Worm (Caenorhabditis elegans) whole organism, L1 larva: ENCODE results near the gene C25F6.6.

Experiments
- F16B12.6 ChIP-seq: fragments of 150-350 bp; optimal IDR thresholded peaks from 2 replicates; lab custom pipeline; 2014; ENCODE audit warnings: missing biosample characterization, missing genetic modification characterization
- alr-1 ChIP-seq: fragments of 200-800 bp; sonication (Bioruptor generic); optimal IDR thresholded peaks from 2 replicates; lab custom pipeline; 2018; ENCODE audit warnings: borderline replicate concordance, mild to moderate bottlenecking, missing genetic modification characterization, missing compliant biosample characterization
- ama-1 ChIP-seq: fragments of 150-350 bp; optimal IDR thresholded peaks from 2 replicates; lab custom pipeline; 2014
- dsc-1 ChIP-seq: sonication (generic microtip); optimal IDR thresholded peaks from 2 replicates; lab custom pipeline; 2016; ENCODE audit warnings: mild to moderate bottlenecking, missing genetic modification characterization, missing compliant biosample characterization
- elt-2 ChIP-seq: sonication (generic microtip); optimal IDR thresholded peaks from 2 replicates; lab custom pipeline; 2016; ENCODE audit warnings: missing genetic modification characterization, mild to moderate bottlenecking, inconsistent platforms, missing compliant biosample characterization, missing genetic modification reagents
- hlh-17 ChIP-seq: fragments of 200-800 bp; sonication (Bioruptor generic); optimal IDR thresholded peaks from 2 replicates; lab custom pipeline; 2018; ENCODE audit warnings: missing genetic modification characterization, mild to moderate bottlenecking, missing compliant biosample characterization, moderate library complexity, borderline replicate concordance
- lin-15B ChIP-seq: fragments of 150-350 bp; sonication (generic microtip); optimal IDR thresholded peaks from 3 replicates; lab custom pipeline; 2014; ENCODE audit warnings: missing biosample characterization, missing genetic modification characterization
- mep-1 ChIP-seq: fragments of 150-350 bp; optimal IDR thresholded peaks from 2 replicates; lab custom pipeline; 2014; ENCODE audit warnings: missing biosample characterization, missing genetic modification characterization
- nhr-11 ChIP-seq: fragments of 150-350 bp; optimal IDR thresholded peaks from 2 replicates; lab custom pipeline; 2014; ENCODE audit warnings: missing biosample characterization, missing genetic modification characterization
- nhr-85 ChIP-seq: sonication (generic microtip); peaks from one replicate; lab custom pipeline; 2016; ENCODE audit warnings: missing genetic modification characterization, inconsistent platforms, missing compliant biosample characterization
- tlp-1 ChIP-seq: fragments of 150-350 bp; optimal IDR thresholded peaks from 2 replicates; lab custom pipeline; 2014; ENCODE audit warnings: missing biosample characterization, missing genetic modification characterization

C25F6.6 gene

DNA sequence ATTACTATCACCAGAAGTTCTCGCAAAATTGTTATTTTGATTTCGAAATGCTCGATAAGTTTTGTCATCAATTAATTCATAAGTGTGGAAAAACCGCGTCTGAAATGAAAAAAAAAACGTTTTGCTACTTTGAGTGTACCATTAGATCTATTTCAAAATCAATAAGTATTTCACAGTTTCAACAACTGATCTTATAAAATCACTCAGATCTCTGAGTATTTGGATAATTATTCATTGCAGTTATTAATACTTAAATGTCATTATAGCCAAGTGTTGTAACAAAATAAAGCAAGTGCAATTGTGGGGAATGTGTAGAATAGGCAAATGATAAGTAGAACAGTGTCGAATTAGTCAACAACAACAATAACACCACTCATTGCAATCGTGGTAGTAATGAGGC is 44.3 kb downstream of the C25F6.6 start, which contains the start of gene C03F11.4:
TSS of gene C03F11.4 (minus strand) at position 101 of the 400 bp plus-strand sequence.
- TF ChIP-seq alr-1 (tag; lab: Kevin White, UChicago), result no peak
- no peak for TF ChIP-seq ama-1 (lab: Kevin White, UChicago)
- no peak for TF ChIP-seq lin-15B (tag; lab: Kevin White, UChicago)
- TF ChIP-seq mep-1 (tag; lab: Kevin White, UChicago), result no peak

DNA sequence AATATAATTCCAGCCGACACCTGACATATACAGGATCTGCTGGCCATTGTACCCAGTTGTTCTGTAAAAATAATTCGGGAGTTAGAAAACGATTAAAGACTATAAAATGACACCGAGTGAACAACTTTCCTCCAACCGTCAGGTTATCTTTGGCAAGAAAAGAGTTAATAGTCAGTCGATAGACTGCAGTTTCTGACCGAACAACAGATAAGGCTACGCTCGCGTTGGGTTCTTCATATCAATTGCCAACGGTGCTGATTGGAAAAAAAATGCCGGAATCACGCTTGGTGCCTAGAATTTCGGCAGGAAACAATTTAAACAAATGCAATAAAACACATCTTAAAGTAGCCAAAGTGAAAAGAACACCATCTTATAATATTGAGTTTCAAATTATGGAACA is 50.1 kb downstream of the C25F6.6 start, which contains the start of gene scav-1:
TSS of gene scav-1 (minus strand) at position 61 of the 400 bp plus-strand sequence.
- no peak for TF ChIP-seq tlp-1 (tag; lab: Kevin White, UChicago)
- no peak for TF ChIP-seq hlh-17 (GFP tag; lab: Kevin White, UChicago)
- TF ChIP-seq F16B12.6 (tag; lab: Kevin White, UChicago), result no peak
- peak; percentile 34 for TF ChIP-seq elt-2 (tag; lab: Kevin White, UChicago)
- TF ChIP-seq nhr-11 (tag; lab: Kevin White, UChicago), result no peak
- no peak for TF ChIP-seq nhr-85
- no peak for TF ChIP-seq dsc-1 (tag; lab: Kevin White, UChicago)
